Worm (Caenorhabditis elegans): Measurements from ENCODE around the gene ccch-5.

ce11 chrIV:14876632-14877031 lies 42.8 kb upstream of the ccch-5 start:
- TF ChIP-seq nhr-11 (tag; optimal IDR thresholded peaks at IDR 0.05) (no peak), elt-2 (tag; optimal IDR thresholded peaks at IDR 0.05) (no peak), fkh-10 (GFP tag; optimal IDR thresholded peaks at IDR 0.05) (no peak), aly-2 (tag; optimal IDR thresholded peaks at IDR 0.05) (no peak), eor-1 (tag; optimal IDR thresholded peaks at IDR 0.05) (no peak), unc-62 (GFP tag; optimal IDR thresholded peaks at IDR 0.05) (no peak), tbx-2 (tag; optimal IDR thresholded peaks at IDR 0.05) (no peak), ceh-16 (tag; optimal IDR thresholded peaks at IDR 0.05) (no peak)

All from whole organism, L3 larva.